Fruit fly (Drosophila melanogaster) whole organism, adult: ENCODE results near the gene CG6724.

ENCODE experiments used
- CG12768 ChIP-seq: fragments of 200-800 bp; sonication (Bioruptor generic); optimal IDR thresholded peaks from 2 replicates; lab custom pipeline; 2017; ENCODE audit warnings: missing biosample characterization, missing genetic modification characterization, mild to moderate bottlenecking, moderate library complexity, missing genetic modification reagents
- CG14711 ChIP-seq: fragments of 200-800 bp; sonication (Bioruptor generic); optimal IDR thresholded peaks from 2 replicates; lab custom pipeline; 2018; ENCODE audit warnings: missing biosample characterization, mild to moderate bottlenecking, missing genetic modification characterization, moderate library complexity
- CG1620 ChIP-seq: fragments of 200-800 bp; sonication (Bioruptor generic); optimal IDR thresholded peaks from 2 replicates; lab custom pipeline; 2016; ENCODE audit warnings: missing biosample characterization, missing genetic modification characterization
- CG7045 ChIP-seq: fragments of 200-800 bp; sonication (Bioruptor generic); optimal IDR thresholded peaks from 2 replicates; lab custom pipeline; 2017; ENCODE audit warnings: missing biosample characterization, mild to moderate bottlenecking, missing genetic modification characterization
- Crg-1 ChIP-seq: fragments of 200-800 bp; sonication (Bioruptor generic); optimal IDR thresholded peaks from 2 replicates; lab custom pipeline; 2016; ENCODE audit warnings: missing biosample characterization, missing genetic modification characterization
- Mnt ChIP-seq: fragments of 200-800 bp; sonication (Bioruptor generic); optimal IDR thresholded peaks from 2 replicates; lab custom pipeline; 2016; ENCODE audit warnings: missing biosample characterization, mild to moderate bottlenecking, missing genetic modification characterization
- bab1 ChIP-seq: fragments of 200-800 bp; sonication (Bioruptor generic); optimal IDR thresholded peaks from 3 replicates; lab custom pipeline; 2019; ENCODE audit warnings: missing biosample characterization, mild to moderate bottlenecking, missing genetic modification characterization, moderate library complexity
- cnc ChIP-seq, 2 experiments: fragments of >200 bp; optimal IDR thresholded peaks; 2 replicates each; lab custom pipeline; 2017
- kay ChIP-seq: fragments of 200-800 bp; sonication (Bioruptor generic); peaks from one replicate; lab custom pipeline; 2016; ENCODE audit warnings: missing biosample characterization, missing genetic modification characterization, borderline replicate concordance
- ovo ChIP-seq: fragments of 200-800 bp; sonication (Bioruptor generic); optimal IDR thresholded peaks from 2 replicates; lab custom pipeline; 2016; ENCODE audit warnings: missing biosample characterization, missing genetic modification characterization
- pad ChIP-seq: fragments of 200-800 bp; sonication (Bioruptor generic); optimal IDR thresholded peaks from 3 replicates; lab custom pipeline; 2017; ENCODE audit warnings: missing biosample characterization, missing genetic modification characterization, mild to moderate bottlenecking, moderate library complexity, missing genetic modification reagents
- tj ChIP-seq: fragments of 200-800 bp; sonication (Bioruptor generic); optimal IDR thresholded peaks from 3 replicates; lab custom pipeline; 2017; ENCODE audit warnings: missing biosample characterization, mild to moderate bottlenecking, missing genetic modification characterization, moderate library complexity
- toe ChIP-seq: fragments of 200-800 bp; sonication (Bioruptor generic); optimal IDR thresholded peaks from 2 replicates; lab custom pipeline; 2016; ENCODE audit warnings: missing biosample characterization, missing genetic modification characterization

DNA sequence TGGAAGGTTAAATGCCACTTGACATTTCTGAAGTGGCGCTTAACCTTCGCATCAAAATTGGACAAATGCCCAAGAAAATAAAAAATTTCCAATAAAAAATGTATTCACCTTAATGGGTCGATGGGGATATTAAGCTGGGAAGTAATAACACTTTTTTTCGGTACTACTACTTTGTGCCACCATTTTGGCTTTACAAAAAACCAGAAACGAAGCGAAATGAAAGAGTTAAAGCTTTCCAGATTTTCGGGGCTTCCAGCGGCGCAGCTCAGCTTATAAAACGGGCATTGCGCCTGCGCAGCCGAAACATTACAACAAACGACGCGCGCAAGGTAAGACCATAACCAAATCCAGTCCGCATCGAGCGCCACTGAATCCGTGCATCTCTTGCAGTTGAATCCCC is 816 bp upstream of the CG6724 start, which contains the start of gene CG17127:
- TF ChIP-seq bab1 (GFP tag; lab: Kevin White, UChicago) (no peak), toe (no peak), pad (GFP tag; lab: Kevin White, UChicago) (no peak), kay (GFP tag; lab: Kevin White, UChicago) (no peak), Crg-1 (no peak), ovo (GFP tag; lab: Kevin White, UChicago) (no peak), tj (no peak), CG7045 (GFP tag; lab: Kevin White, UChicago) (no peak), Mnt (GFP tag; lab: Kevin White, UChicago) (no peak), CG14711 (tag; lab: Kevin White, UChicago) (no peak), cnc (optimal IDR thresholded peaks at IDR 0.05; lab: Kevin White, UChicago) (no peak), CG1620 (no peak), CG12768 (no peak)
